Worm (Caenorhabditis elegans) whole organism, young adult: Measurements from ENCODE around the gene age-1.

Experiments used
- B0019.2 ChIP-seq: fragments of 200-800 bp; sonication (Bioruptor generic); conservative IDR thresholded peaks from 2 replicates; pipeline ENCODE4 v1.3.6; 2022; ENCODE audit warnings: missing genetic modification reagents, missing genetic modification characterization, missing compliant biosample characterization
- B0035.1 ChIP-seq: sonication (generic microtip); optimal IDR thresholded peaks from 2 replicates; lab custom pipeline; 2016; ENCODE audit warnings: missing genetic modification characterization, mild to moderate bottlenecking, missing compliant biosample characterization, missing genotype, missing genetic modification reagents
- B0336.3 ChIP-seq: fragments of 200-800 bp; sonication (Bioruptor generic); IDR thresholded peaks from 2 replicates; pipeline ENCODE4 v1.3.6; 2022; ENCODE audit warnings: missing genetic modification characterization, missing compliant biosample characterization
- F52B5.7 ChIP-seq: sonication (generic microtip); optimal IDR thresholded peaks from 2 replicates; lab custom pipeline; 2016; ENCODE audit warnings: mild to moderate bottlenecking, missing genetic modification characterization, missing compliant biosample characterization
- F55B11.4 ChIP-seq: sonication (generic microtip); optimal IDR thresholded peaks from 2 replicates; lab custom pipeline; 2016; ENCODE audit warnings: missing compliant biosample characterization, missing genetic modification characterization, borderline replicate concordance; ENCODE audit not compliant: insufficient read depth
- F57C9.4 ChIP-seq: sonication (generic microtip); optimal IDR thresholded peaks from 2 replicates; lab custom pipeline; 2017; ENCODE audit warnings: mild to moderate bottlenecking, missing genetic modification characterization, missing compliant biosample characterization
- K11D2.4 ChIP-seq: fragments of 200-800 bp; sonication (Bioruptor generic); IDR thresholded peaks from 2 replicates; pipeline ENCODE4 v1.3.6; 2022; ENCODE audit warnings: missing genetic modification reagents, missing genetic modification characterization, missing compliant biosample characterization
- K12H6.12 ChIP-seq: fragments of 200-800 bp; sonication (Bioruptor generic); optimal IDR thresholded peaks from 2 replicates; lab custom pipeline; 2018; ENCODE audit warnings: mild to moderate bottlenecking, missing genetic modification characterization, missing compliant biosample characterization
- Y53G8AR.9 ChIP-seq: fragments of 200-800 bp; sonication (Bioruptor generic); conservative IDR thresholded peaks from 2 replicates; pipeline ENCODE4 v1.3.6; 2022; ENCODE audit warnings: missing genetic modification reagents, missing genetic modification characterization, missing compliant biosample characterization
- Y67H2A.10 ChIP-seq: fragments of 200-800 bp; sonication (Bioruptor generic); conservative IDR thresholded peaks from 2 replicates; pipeline ENCODE4 v1.3.6; 2022; ENCODE audit warnings: missing genetic modification reagents, missing genetic modification characterization, missing compliant biosample characterization
- Y79H2A.3 ChIP-seq: fragments of 200-800 bp; sonication (Bioruptor generic); conservative IDR thresholded peaks from 2 replicates; pipeline ENCODE4 v1.3.6; 2022; ENCODE audit warnings: missing genetic modification reagents, missing genetic modification characterization, missing compliant biosample characterization
- akir-1 ChIP-seq: fragments of 200-800 bp; sonication (Bioruptor generic); optimal IDR thresholded peaks from 2 replicates; lab custom pipeline; 2018; ENCODE audit warnings: mild to moderate bottlenecking, missing genetic modification characterization, moderate library complexity, missing compliant biosample characterization
- aptf-3 ChIP-seq: fragments of 200-800 bp; sonication (Bioruptor generic); IDR thresholded peaks from 2 replicates; pipeline ENCODE4 v1.3.6; 2022; ENCODE audit warnings: missing genetic modification characterization, missing compliant biosample characterization
- bed-2 ChIP-seq: fragments of 200-800 bp; sonication (Bioruptor generic); IDR thresholded peaks from 2 replicates; pipeline ENCODE4 v1.3.6; 2022; ENCODE audit warnings: missing genetic modification reagents, missing genetic modification characterization, missing compliant biosample characterization
- ccch-3 ChIP-seq: fragments of 200-800 bp; sonication (Bioruptor generic); optimal IDR thresholded peaks from 2 replicates; lab custom pipeline; 2018; ENCODE audit warnings: mild to moderate bottlenecking, missing genetic modification characterization, missing compliant biosample characterization
- cebp-1 ChIP-seq, 2 experiments: fragments of 200-800 bp in 1 of 2; sonication (Bioruptor generic) in 1 of 2; sonication (generic microtip) in 1 of 2; IDR thresholded peaks in 1 of 2; optimal IDR thresholded peaks in 1 of 2; 2 replicates each; pipeline versions ENCODE4 v1.3.6 to Lab custom; 2017 to 2022; ENCODE audit warnings: missing compliant biosample characterization in 2 of 2, missing genetic modification characterization in 2 of 2, mild to moderate bottlenecking in 1 of 2, missing genetic modification reagents in 1 of 2, moderate library complexity in 1 of 2
- cebp-2 ChIP-seq: fragments of 200-800 bp; sonication (Bioruptor generic); IDR thresholded peaks from 2 replicates; pipeline ENCODE4 v1.3.6; 2022; ENCODE audit warnings: missing genetic modification characterization, missing compliant biosample characterization
- ceh-100 ChIP-seq: fragments of 200-800 bp; sonication (Bioruptor generic); IDR thresholded peaks from 2 replicates; pipeline ENCODE4 v1.3.6; 2022; ENCODE audit warnings: missing genetic modification reagents, missing genetic modification characterization, missing compliant biosample characterization
- ceh-27 ChIP-seq: fragments of 200-800 bp; sonication (Bioruptor generic); optimal IDR thresholded peaks from 2 replicates; lab custom pipeline; 2018; ENCODE audit warnings: mild to moderate bottlenecking, missing genetic modification characterization, moderate library complexity, missing compliant biosample characterization
- ceh-58 ChIP-seq: fragments of 200-800 bp; sonication (Bioruptor generic); IDR thresholded peaks from 2 replicates; pipeline ENCODE4 v1.3.6; 2022; ENCODE audit warnings: missing genetic modification characterization, missing compliant biosample characterization
- dpff-1 ChIP-seq: sonication (generic microtip); optimal IDR thresholded peaks from 2 replicates; lab custom pipeline; 2017; ENCODE audit warnings: mild to moderate bottlenecking, missing genetic modification characterization, missing compliant biosample characterization
- egl-44 ChIP-seq: fragments of 200-800 bp; sonication (Bioruptor generic); IDR thresholded peaks from 2 replicates; pipeline ENCODE4 v1.3.6; 2022; ENCODE audit warnings: missing genetic modification reagents, missing genetic modification characterization, missing compliant biosample characterization
- ets-4 ChIP-seq: fragments of 200-800 bp; sonication (Bioruptor generic); optimal IDR thresholded peaks from 2 replicates; lab custom pipeline; 2018; ENCODE audit warnings: mild to moderate bottlenecking, missing genetic modification characterization, missing compliant biosample characterization
- hmg-1.2 ChIP-seq: fragments of 200-800 bp; sonication (Bioruptor generic); IDR thresholded peaks from 2 replicates; pipeline ENCODE4 v1.3.6; 2022; ENCODE audit warnings: missing genetic modification reagents, missing genetic modification characterization, missing compliant biosample characterization
- hrde-1 ChIP-seq: sonication (generic microtip); optimal IDR thresholded peaks from 2 replicates; lab custom pipeline; 2016; ENCODE audit warnings: missing genetic modification characterization, mild to moderate bottlenecking, missing compliant biosample characterization, moderate library complexity, missing genotype, missing genetic modification reagents, borderline replicate concordance
- lag-1 ChIP-seq: fragments of 200-800 bp; sonication (Bioruptor generic); IDR thresholded peaks from 2 replicates; pipeline ENCODE4 v1.3.6; 2022; ENCODE audit warnings: missing genetic modification reagents, missing genetic modification characterization, missing compliant biosample characterization
- lin-26 ChIP-seq: fragments of 200-800 bp; sonication (Bioruptor generic); IDR thresholded peaks from 2 replicates; pipeline ENCODE4 v1.3.6; 2022; ENCODE audit warnings: missing genetic modification reagents, missing genetic modification characterization, missing compliant biosample characterization
- lin-35 ChIP-seq, 3 experiments: fragments of 150-350 bp in 2 of 3; sonication (generic microtip) in 1 of 3; optimal IDR thresholded peaks; 2 replicates each; lab custom pipeline; 2014 to 2018; ENCODE audit warnings: missing biosample characterization in 3 of 3, missing genetic modification characterization in 3 of 3, missing genetic modification reagents in 3 of 3
- lsl-1 ChIP-seq: fragments of 200-800 bp; sonication (Bioruptor generic); optimal IDR thresholded peaks from 2 replicates; lab custom pipeline; 2018; ENCODE audit warnings: mild to moderate bottlenecking, missing genetic modification characterization, moderate library complexity, missing compliant biosample characterization
- madf-6 ChIP-seq: fragments of 200-800 bp; sonication (Bioruptor generic); IDR thresholded peaks from 2 replicates; pipeline ENCODE4 v1.3.6; 2022; ENCODE audit warnings: missing genetic modification reagents, missing genetic modification characterization, missing compliant biosample characterization
- mcd-1 ChIP-seq: fragments of 200-800 bp; sonication (Bioruptor generic); IDR thresholded peaks from 2 replicates; pipeline ENCODE4 v1.3.6; 2022; ENCODE audit warnings: missing genetic modification reagents, missing genetic modification characterization, missing compliant biosample characterization
- mel-28 ChIP-seq: sonication (generic microtip); optimal IDR thresholded peaks from 2 replicates; lab custom pipeline; 2016; ENCODE audit warnings: borderline replicate concordance, mild to moderate bottlenecking, missing genetic modification characterization, missing compliant biosample characterization
- mes-4 ChIP-seq: sonication (generic microtip); optimal IDR thresholded peaks from 2 replicates; lab custom pipeline; 2016; ENCODE audit warnings: missing genotype, missing genetic modification characterization, missing compliant biosample characterization
- nhr-179 ChIP-seq: sonication (generic microtip); optimal IDR thresholded peaks from 2 replicates; lab custom pipeline; 2016; ENCODE audit warnings: mild to moderate bottlenecking, missing genetic modification characterization, missing compliant biosample characterization
- nhr-80 ChIP-seq: sonication (generic microtip); optimal IDR thresholded peaks from 2 replicates; lab custom pipeline; 2016; ENCODE audit warnings: missing genetic modification characterization, missing compliant biosample characterization
- pbrm-1 ChIP-seq: fragments of 200-800 bp; sonication (Bioruptor generic); IDR thresholded peaks from 2 replicates; pipeline ENCODE4 v1.3.6; 2022; ENCODE audit warnings: missing genetic modification reagents, missing genetic modification characterization, missing compliant biosample characterization
- pha-4 ChIP-seq: fragments of 150-350 bp; sonication (generic microtip); optimal IDR thresholded peaks from 2 replicates; lab custom pipeline; 2014; ENCODE audit warnings: missing biosample characterization, missing genetic modification reagents, missing genetic modification characterization
- rcor-1 ChIP-seq: fragments of 200-800 bp; sonication (Bioruptor generic); IDR thresholded peaks from 2 replicates; pipeline ENCODE4 v1.3.6; 2022; ENCODE audit warnings: missing genetic modification reagents, missing genetic modification characterization, missing compliant biosample characterization
- rec-8 ChIP-seq, 2 experiments: sonication (generic microtip); optimal IDR thresholded peaks; 2 replicates each; lab custom pipeline; 2016; ENCODE audit warnings: mild to moderate bottlenecking in 2 of 2, missing genetic modification characterization in 2 of 2, missing genetic modification reagents in 2 of 2, missing genotype in 2 of 2, missing biosample characterization in 1 of 2, missing compliant biosample characterization in 1 of 2, moderate library complexity in 1 of 2
- sdz-38 ChIP-seq: sonication (generic microtip); optimal IDR thresholded peaks from 2 replicates; lab custom pipeline; 2016; ENCODE audit warnings: missing genotype, missing genetic modification characterization, missing compliant biosample characterization
- somi-1 ChIP-seq: fragments of 200-800 bp; sonication (Bioruptor generic); optimal IDR thresholded peaks from 2 replicates; lab custom pipeline; 2018; ENCODE audit warnings: mild to moderate bottlenecking, missing genetic modification characterization, missing compliant biosample characterization
- sptf-2 ChIP-seq: fragments of 200-800 bp; sonication (Bioruptor generic); optimal IDR thresholded peaks from 2 replicates; lab custom pipeline; 2018; ENCODE audit warnings: mild to moderate bottlenecking, missing genetic modification characterization, missing compliant biosample characterization
- tbp1 ChIP-seq: fragments of 200-800 bp; sonication (Bioruptor generic); optimal IDR thresholded peaks from 2 replicates; lab custom pipeline; 2018; ENCODE audit warnings: mild to moderate bottlenecking, missing genetic modification characterization, missing compliant biosample characterization
- unc-130 ChIP-seq: sonication (generic microtip); optimal IDR thresholded peaks from 2 replicates; lab custom pipeline; 2016; ENCODE audit warnings: missing genetic modification reagents, missing genetic modification characterization, missing compliant biosample characterization
- xnd-1 ChIP-seq: sonication (generic microtip); optimal IDR thresholded peaks from 2 replicates; lab custom pipeline; 2016; ENCODE audit warnings: missing genotype, missing genetic modification reagents, missing genetic modification characterization, missing compliant biosample characterization
- ztf-18 ChIP-seq: sonication (generic microtip); optimal IDR thresholded peaks from 2 replicates; lab custom pipeline; 2016; ENCODE audit warnings: missing genotype, mild to moderate bottlenecking, missing genetic modification characterization, missing compliant biosample characterization
- ztf-26 ChIP-seq: sonication (generic microtip); optimal IDR thresholded peaks from 2 replicates; lab custom pipeline; 2017; ENCODE audit warnings: missing genetic modification characterization, missing compliant biosample characterization
- ztf-28 ChIP-seq: fragments of 200-800 bp; sonication (Bioruptor generic); IDR thresholded peaks from 2 replicates; pipeline ENCODE4 v1.3.6; 2022; ENCODE audit warnings: missing genetic modification reagents, missing genetic modification characterization, missing compliant biosample characterization

age-1 gene

ce11 chrII:11537115-11537514 lies 10.3 kb upstream of the age-1 start (continued):
- TF ChIP-seq B0035.1 (tag; lab: Kevin White, UChicago) (no peak), bed-2 (GFP tag; lab: Robert Waterston, UW) (peak; percentile 81; the same call in 1 of the 2 replicates), akir-1 (no peak), rec-8 (tag; optimal IDR thresholded peaks at IDR 0.05; lab: Kevin White, UChicago) (no peak), ceh-58 (GFP tag; lab: Robert Waterston, UW) (0 out of 2 replicates have a peak, but pooled peaks have one; percentile 20), sptf-2 (no peak), tbp1 (peak; percentile 59), mcd-1 (GFP tag; lab: Robert Waterston, UW) (peak; percentile 78), nhr-179 (tag; lab: Kevin White, UChicago) (no peak), lin-26 (GFP tag; lab: Robert Waterston, UW) (no peak), aptf-3 (GFP tag; lab: Robert Waterston, UW) (no peak), hrde-1 (peak; percentile 44), nhr-80 (no peak), Y67H2A.10 (GFP tag; lab: Robert Waterston, UW) (no peak), mes-4 (no peak), ccch-3 (GFP tag; lab: Kevin White, UChicago) (no peak), dpff-1 (tag; lab: Kevin White, UChicago) (no peak), ceh-27 (GFP tag; lab: Kevin White, UChicago) (peak; percentile 6), ztf-26 (tag; lab: Kevin White, UChicago) (no peak), hmg-1.2 (GFP tag; lab: Robert Waterston, UW) (peak; percentile 92), B0336.3 (peak; percentile 71), lag-1 (no peak), somi-1 (GFP tag; lab: Kevin White, UChicago) (no peak), K11D2.4 (GFP tag; lab: Robert Waterston, UW) (no peak), B0019.2 (GFP tag; lab: Robert Waterston, UW) (peak; percentile 28; the same call in 1 of the 2 replicates), F55B11.4 (tag; lab: Kevin White, UChicago) (no peak), Y79H2A.3 (GFP tag; lab: Robert Waterston, UW) (no peak), F57C9.4 (tag; lab: Kevin White, UChicago) (no peak), ets-4 (no peak), K12H6.12 (tag; lab: Kevin White, UChicago) (no peak), unc-130 (GFP tag; lab: Kevin White, UChicago) (peak; percentile 72), cebp-1 (GFP tag; IDR thresholded peaks at IDR 0.05; lab: Robert Waterston, UW) (0 out of 2 replicates have a peak, but pooled peaks have one; percentile 27), cebp-1 (tag; optimal IDR thresholded peaks at IDR 0.05; lab: Kevin White, UChicago) (no peak), ztf-28 (0 out of 2 replicates have a peak, but pooled peaks have one; percentile 51), madf-6 (GFP tag; lab: Robert Waterston, UW) (peak; percentile 98), pbrm-1 (GFP tag; lab: Robert Waterston, UW) (peak; percentile 75; the same call in 1 of the 2 replicates), lin-35 (GFP tag; optimal IDR thresholded peaks at IDR 0.05; lab: Kevin White, UChicago) (peak in 2 of 3 experiments; percentile 38 to 44), sdz-38 (tag; lab: Kevin White, UChicago) (no peak), mel-28 (no peak), cebp-2 (GFP tag; lab: Robert Waterston, UW) (no peak), egl-44 (no peak), xnd-1 (tag; lab: Kevin White, UChicago) (peak; percentile 95), ceh-100 (GFP tag; lab: Robert Waterston, UW) (peak; percentile 84), F52B5.7 (tag; lab: Kevin White, UChicago) (no peak), Y53G8AR.9 (0 out of 2 replicates have a peak, but pooled peaks have one; percentile 68), rcor-1 (GFP tag; lab: Robert Waterston, UW) (peak; percentile 47; the same call in 1 of the 2 replicates), ztf-18 (tag; lab: Kevin White, UChicago) (peak; percentile 2), pha-4 (tag; lab: Kevin White, UChicago) (no peak), lsl-1 (GFP tag; lab: Kevin White, UChicago) (peak; percentile 80)
